Fruit fly (Drosophila melanogaster) whole organism, wandering third instar larva: ENCODE data around the gene Trissin.
A peak's percentile ranks its signal among the peaks of the same experiment; 100 is the strongest.

Experiments
- Abd-B ChIP-seq: fragments of >200 bp; optimal IDR thresholded peaks from 2 replicates; lab custom pipeline; 2017; ENCODE audit warnings: missing biosample characterization, missing genetic modification characterization
- Dfd ChIP-seq: fragments of >200 bp; optimal IDR thresholded peaks from 2 replicates; lab custom pipeline; 2017; ENCODE audit warnings: missing biosample characterization, missing genetic modification characterization
- Dif ChIP-seq: fragments of 200-275, 200-300 bp; sonication (Bioruptor generic); optimal IDR thresholded peaks from 2 replicates; lab custom pipeline; 2018; ENCODE audit warnings: missing biosample characterization, missing genetic modification characterization; ENCODE audit not compliant: partially characterized antibody
- GATAd ChIP-seq: sonication (Bioruptor generic); optimal IDR thresholded peaks from 2 replicates; lab custom pipeline; 2016; ENCODE audit warnings: missing biosample characterization, missing genetic modification characterization
- HLH106 ChIP-seq: fragments of 200-800 bp; optimal IDR thresholded peaks from 3 replicates; lab custom pipeline; 2019; ENCODE audit warnings: missing biosample characterization, mild to moderate bottlenecking, missing genetic modification characterization, moderate library complexity
- Hnf4 ChIP-seq: fragments of 200-800 bp; sonication (Bioruptor generic); optimal IDR thresholded peaks from 2 replicates; lab custom pipeline; 2016; ENCODE audit warnings: missing biosample characterization, mild to moderate bottlenecking, missing genetic modification characterization
- Hr83 ChIP-seq: fragments of 200-300 bp; sonication (Bioruptor generic); optimal IDR thresholded peaks from 2 replicates; lab custom pipeline; 2016; ENCODE audit warnings: missing biosample characterization, mild to moderate bottlenecking, missing genetic modification characterization, moderate library complexity; ENCODE audit not compliant: poor library complexity, severe bottlenecking
- Myc ChIP-seq: fragments of >200 bp; optimal IDR thresholded peaks from 2 replicates; lab custom pipeline; 2017
- N ChIP-seq: fragments of >200 bp; optimal IDR thresholded peaks from 2 replicates; lab custom pipeline; 2018; ENCODE audit warnings: missing biosample characterization, missing external identifiers, missing genetic modification characterization
- OdsH ChIP-seq: fragments of 200-800 bp; sonication (Bioruptor generic); optimal IDR thresholded peaks from 2 replicates; lab custom pipeline; 2016; ENCODE audit warnings: missing biosample characterization, mild to moderate bottlenecking, missing genetic modification characterization
- Rel ChIP-seq, 2 experiments: fragments of 200-800 bp; sonication (Bioruptor generic) in 1 of 2; optimal IDR thresholded peaks; 2 replicates in 1 of 2; 3 replicates in 1 of 2; lab custom pipeline; 2016 to 2019; ENCODE audit warnings: mild to moderate bottlenecking in 2 of 2, missing biosample characterization in 2 of 2, missing genetic modification characterization in 2 of 2, moderate library complexity in 1 of 2
- Sp1 ChIP-seq: fragments of 200-800 bp; sonication (Bioruptor generic); optimal IDR thresholded peaks from 3 replicates; lab custom pipeline; 2019; ENCODE audit warnings: missing biosample characterization, mild to moderate bottlenecking, missing genetic modification characterization, moderate library complexity
- br ChIP-seq: fragments of 200-800 bp; sonication (Bioruptor generic); optimal IDR thresholded peaks from 2 replicates; lab custom pipeline; 2016; ENCODE audit warnings: missing biosample characterization, missing genetic modification characterization
- dl ChIP-seq, 2 experiments: fragments of 175-275, 200-275 bp in 1 of 2; fragments of 200-275 bp in 1 of 2; sonication (Bioruptor generic); optimal IDR thresholded peaks; lab custom pipeline; 2018; ENCODE audit warnings: mild to moderate bottlenecking in 2 of 2, missing biosample characterization in 2 of 2, missing genetic modification characterization in 2 of 2, moderate library complexity in 2 of 2; ENCODE audit not compliant: partially characterized antibody in 2 of 2, insufficient read depth in 1 of 2
- dmrt93B ChIP-seq: fragments of 200-800 bp; sonication (Bioruptor generic); optimal IDR thresholded peaks from 2 replicates; lab custom pipeline; 2018; ENCODE audit warnings: missing biosample characterization, mild to moderate bottlenecking, missing genetic modification characterization
- dsf ChIP-seq: sonication (Bioruptor generic); optimal IDR thresholded peaks from 2 replicates; lab custom pipeline; 2016; ENCODE audit warnings: missing biosample characterization, missing genetic modification characterization, borderline replicate concordance
- ey ChIP-seq: fragments of 200-800 bp; sonication (Bioruptor generic); optimal IDR thresholded peaks from 2 replicates; lab custom pipeline; 2016; ENCODE audit warnings: missing biosample characterization, missing genetic modification characterization
- foxo ChIP-seq, 2 experiments: fragments of 200-800 bp; sonication (Bioruptor generic); optimal IDR thresholded peaks; 2 replicates in 1 of 2; 3 replicates in 1 of 2; lab custom pipeline; 2016 to 2017; ENCODE audit warnings: missing biosample characterization in 2 of 2, missing genetic modification characterization in 2 of 2
- fru ChIP-seq: fragments of 200-800 bp; sonication (Bioruptor generic); optimal IDR thresholded peaks from 3 replicates; lab custom pipeline; 2016; ENCODE audit warnings: missing biosample characterization, mild to moderate bottlenecking, missing genetic modification characterization
- jim ChIP-seq: fragments of 175-275, 200-325 bp; sonication (Bioruptor generic); optimal IDR thresholded peaks from 2 replicates; lab custom pipeline; 2016; ENCODE audit warnings: missing biosample characterization, mild to moderate bottlenecking, missing genetic modification characterization
- lola ChIP-seq: fragments of >200 bp; optimal IDR thresholded peaks from 2 replicates; lab custom pipeline; 2017; ENCODE audit warnings: missing biosample characterization, missing genetic modification characterization
- pan ChIP-seq: fragments of >200 bp; optimal IDR thresholded peaks from 2 replicates; lab custom pipeline; 2017
- psq ChIP-seq: fragments of 200-800 bp; sonication (Bioruptor generic); optimal IDR thresholded peaks from 3 replicates; lab custom pipeline; 2017; ENCODE audit warnings: missing biosample characterization, mild to moderate bottlenecking, missing genetic modification characterization, moderate library complexity
- rgr ChIP-seq: fragments of 200-800 bp; sonication (Bioruptor generic); optimal IDR thresholded peaks from 3 replicates; lab custom pipeline; 2016; ENCODE audit warnings: missing biosample characterization, mild to moderate bottlenecking, missing genetic modification characterization
- sage ChIP-seq: fragments of 200-800 bp; sonication (Bioruptor generic); optimal IDR thresholded peaks from 2 replicates; lab custom pipeline; 2016; ENCODE audit warnings: missing biosample characterization, mild to moderate bottlenecking, missing genetic modification characterization
- sv ChIP-seq: fragments of 200-800 bp; sonication (Bioruptor generic); optimal IDR thresholded peaks from 3 replicates; lab custom pipeline; 2016; ENCODE audit warnings: missing biosample characterization, missing genetic modification characterization
- tai ChIP-seq: sonication (Bioruptor generic); optimal IDR thresholded peaks from 2 replicates; lab custom pipeline; 2016; ENCODE audit warnings: missing biosample characterization, missing genetic modification characterization
- woc ChIP-seq: sonication (Bioruptor generic); optimal IDR thresholded peaks from 2 replicates; lab custom pipeline; 2016; ENCODE audit warnings: missing biosample characterization, mild to moderate bottlenecking, missing genetic modification characterization

Trissin gene

dm6 chr3R:15493211-15493610, 8.0 kb upstream of the Trissin start:
- TF ChIP-seq Rel (GFP tag; optimal IDR thresholded peaks at IDR 0.05; lab: Kevin White, UChicago) (no peak), Rel (tag; optimal IDR thresholded peaks at IDR 0.05; lab: Kevin White, UChicago) (no peak), lola (GFP tag; lab: Kevin White, UChicago) (no peak), OdsH (GFP tag; lab: Kevin White, UChicago) (no peak), pan (lab: Kevin White, UChicago) (no peak), Hnf4 (GFP tag; lab: Kevin White, UChicago) (no peak), dsf (GFP tag; lab: Kevin White, UChicago) (no peak)

- TF ChIP-seq rgr (no peak), Myc (lab: Kevin White, UChicago) (peak; percentile 53)
These were observed 670 bp upstream of the Trissin start, which contains the start of gene obe for dm6 chr3R:15485866-15486265. TSS of gene obe (plus strand) at chr3R:15486050.

- TF ChIP-seq woc (GFP tag; lab: Kevin White, UChicago), result no peak
These were observed 2.3 kb downstream of the Trissin start, which contains the start of gene Rh6 for dm6 chr3R:15482858-15483257. TSS of gene Rh6 (plus strand) at chr3R:15483158.

- no peak for TF ChIP-seq jim (GFP tag; lab: Kevin White, UChicago)
- TF ChIP-seq psq (GFP tag; lab: Kevin White, UChicago), result no peak
- no peak for TF ChIP-seq ey
- no peak for TF ChIP-seq N (GFP tag; lab: Kevin White, UChicago)
- no peak for TF ChIP-seq tai
- no peak for TF ChIP-seq br
- no peak for TF ChIP-seq rgr
- TF ChIP-seq Abd-B (GFP tag; lab: Kevin White, UChicago), result no peak
- no peak for TF ChIP-seq foxo (GFP tag; optimal IDR thresholded peaks at IDR 0.05; lab: Kevin White, UChicago)
- TF ChIP-seq lola (GFP tag; lab: Kevin White, UChicago), result no peak
- TF ChIP-seq Hnf4 (GFP tag; lab: Kevin White, UChicago), result no peak
- TF ChIP-seq dmrt93B (GFP tag; lab: Kevin White, UChicago), result no peak
- no peak for TF ChIP-seq Sp1 (GFP tag; lab: Kevin White, UChicago)
- TF ChIP-seq sv, result no peak
- TF ChIP-seq Dfd (GFP tag; lab: Kevin White, UChicago), result no peak
- TF ChIP-seq fru (GFP tag; lab: Kevin White, UChicago), result no peak
- no peak for TF ChIP-seq Hr83
- TF ChIP-seq, all 38 proteins: peak for 0
These were observed 3.6 kb downstream of the Trissin start, which contains the start of gene B9d1 for dm6 chr3R:15481606-15482005. TSS of gene B9d1 (plus strand) at chr3R:15481906.

- no peak for TF ChIP-seq psq (GFP tag; lab: Kevin White, UChicago)
- TF ChIP-seq GATAd (GFP tag; lab: Kevin White, UChicago), result no peak
- TF ChIP-seq sage (GFP tag; lab: Kevin White, UChicago), result no peak
- no peak for TF ChIP-seq rgr
These were observed 5.1 kb downstream of the Trissin start for dm6 chr3R:15480068-15480467.

dm6 chr3R:15475973-15476692, 9.1 kb downstream of the Trissin start, which contains the start of gene AdamTS-A:
TSS of gene AdamTS-A (minus strand) at chr3R:15476193.
- peak; percentile 55 for TF ChIP-seq Dif (GFP tag; lab: Kevin White, UChicago)
- peak; percentile 44 to 80 for TF ChIP-seq dl (GFP tag; optimal IDR thresholded peaks at IDR 0.05; lab: Kevin White, UChicago; ENCODE audit: insufficient read depth in 1 of 2, partially characterized antibody in 2 of 2)
- no peak for TF ChIP-seq HLH106 (tag; lab: Kevin White, UChicago)
